Worm (Caenorhabditis elegans) whole organism, L3 larva: ENCODE measurements around the gene try-1.

Experiments
- ama-1 ChIP-seq: fragments of 150-350 bp; optimal IDR thresholded peaks from 2 replicates; lab custom pipeline; 2018
- fkh-10 ChIP-seq: sonication (generic microtip); optimal IDR thresholded peaks from 2 replicates; lab custom pipeline; 2017; ENCODE audit warnings: missing biosample characterization, missing genetic modification reagents, missing genetic modification characterization
- lin-39 ChIP-seq: fragments of 150-350 bp; optimal IDR thresholded peaks from 2 replicates; lab custom pipeline; 2018; ENCODE audit warnings: missing biosample characterization, missing genetic modification reagents, missing genetic modification characterization
- ztf-11 ChIP-seq: fragments of 150-350 bp; optimal IDR thresholded peaks from 2 replicates; lab custom pipeline; 2014; ENCODE audit warnings: missing biosample characterization, missing genetic modification characterization

DNA sequence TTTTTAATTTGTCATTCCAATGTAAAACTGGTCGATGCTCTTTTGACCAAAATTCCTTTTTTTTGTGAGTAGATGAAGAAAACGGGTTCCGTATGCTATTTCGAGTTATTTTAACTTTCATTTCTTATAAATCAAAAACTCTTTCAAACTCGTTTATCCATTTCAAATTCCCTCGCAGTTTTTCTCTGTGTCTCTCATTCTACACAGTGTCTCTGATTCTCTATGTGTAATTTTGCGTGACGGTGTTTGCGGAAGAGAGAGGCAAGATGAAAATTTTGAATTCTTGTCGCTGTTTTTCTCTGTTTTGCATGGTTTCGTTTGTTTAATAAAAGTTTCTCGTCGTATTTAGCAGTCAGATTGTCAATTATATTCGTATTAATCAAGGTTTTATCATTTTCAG, 49.8 kb upstream of the try-1 start, which contains the start of gene citk-2:
- no peak for TF ChIP-seq ama-1
- peak; percentile 51 for TF ChIP-seq lin-39 (tag; lab: Kevin White, UChicago)
- peak; percentile 24 for TF ChIP-seq fkh-10 (GFP tag; lab: Kevin White, UChicago)
- no peak for TF ChIP-seq ztf-11
